Fruit fly (Drosophila melanogaster) whole organism, embryonic: ENCODE measurements around the gene gig.

Experiments used
- C15 ChIP-seq: fragments of 200-800 bp; sonication (Bioruptor generic); IDR thresholded peaks from 3 replicates; pipeline ENCODE4 v1.3.6; 2022; ENCODE audit warnings: missing biosample characterization, missing genetic modification characterization
- CG10462 ChIP-seq: fragments of 200-800 bp; sonication (Bioruptor generic); optimal IDR thresholded peaks from 2 replicates; lab custom pipeline; 2016; ENCODE audit warnings: missing biosample characterization, missing genetic modification characterization
- CG10654 ChIP-seq: fragments of 200-800 bp; sonication (Bioruptor generic); optimal IDR thresholded peaks from 2 replicates; lab custom pipeline; 2016; ENCODE audit warnings: missing biosample characterization, missing genetic modification characterization
- CG12219 ChIP-seq: fragments of 200-800 bp; sonication (Bioruptor generic); optimal IDR thresholded peaks from 3 replicates; lab custom pipeline; 2018; ENCODE audit warnings: missing biosample characterization, mild to moderate bottlenecking, missing genetic modification characterization
- CG12299 ChIP-seq: fragments of 200-800 bp; sonication (Bioruptor generic); optimal IDR thresholded peaks from 2 replicates; lab custom pipeline; 2018; ENCODE audit warnings: missing biosample characterization, mild to moderate bottlenecking, missing genetic modification characterization
- CG13123 ChIP-seq: fragments of 200-800 bp; sonication (Bioruptor generic); optimal IDR thresholded peaks from 2 replicates; lab custom pipeline; 2016; ENCODE audit warnings: missing biosample characterization, missing genetic modification characterization
- CG13624 ChIP-seq: fragments of 200-800 bp; sonication (Bioruptor generic); optimal IDR thresholded peaks from 2 replicates; lab custom pipeline; 2016; ENCODE audit warnings: missing biosample characterization, missing genetic modification characterization
- CG14014 ChIP-seq: fragments of 200-800 bp; sonication (Bioruptor generic); IDR thresholded peaks from 2 replicates; pipeline ENCODE4 v1.3.6; 2022; ENCODE audit warnings: missing biosample characterization, missing genetic modification characterization
- CG14667 ChIP-seq: fragments of 200-800 bp; sonication (Bioruptor generic); IDR thresholded peaks from 2 replicates; pipeline ENCODE4 v1.3.6; 2022; ENCODE audit warnings: missing biosample characterization, missing genetic modification characterization
- CG16815 ChIP-seq: fragments of 200-800 bp; sonication (Bioruptor generic); optimal IDR thresholded peaks from 3 replicates; lab custom pipeline; 2017; ENCODE audit warnings: missing biosample characterization, mild to moderate bottlenecking, missing genetic modification characterization
- CG18619 ChIP-seq: fragments of 200-800 bp; sonication (Bioruptor generic); optimal IDR thresholded peaks from 3 replicates; lab custom pipeline; 2017; ENCODE audit warnings: missing biosample characterization, mild to moderate bottlenecking, missing genetic modification characterization
- CG2889 ChIP-seq: fragments of 200-800 bp; sonication (Bioruptor generic); IDR thresholded peaks from 3 replicates; pipeline ENCODE4 v1.3.6; 2022; ENCODE audit warnings: missing biosample characterization, missing genetic modification characterization
- CG32767 ChIP-seq: fragments of 200-800 bp; sonication (Bioruptor generic); IDR thresholded peaks from 2 replicates; pipeline ENCODE4 v1.3.6; 2022; ENCODE audit warnings: missing biosample characterization, missing genetic modification characterization
- CG3726 ChIP-seq: fragments of 200-800 bp; sonication (Bioruptor generic); IDR thresholded peaks from 3 replicates; pipeline ENCODE4, ENCODE4 v1.3.6; 2022; ENCODE audit warnings: missing biosample characterization, missing genetic modification characterization
- CG7357 ChIP-seq: fragments of 200-800 bp; sonication (Bioruptor generic); IDR thresholded peaks from 3 replicates; pipeline ENCODE4 v1.3.6; 2022; ENCODE audit warnings: missing biosample characterization, missing genetic modification characterization
- CG8944 ChIP-seq: fragments of 200-800 bp; sonication (Bioruptor generic); optimal IDR thresholded peaks from 3 replicates; lab custom pipeline; 2016; ENCODE audit warnings: missing biosample characterization, missing genetic modification characterization
- CG9817 ChIP-seq: fragments of 200-800 bp; sonication (Bioruptor generic); optimal IDR thresholded peaks from 2 replicates; lab custom pipeline; 2018; ENCODE audit warnings: missing biosample characterization, mild to moderate bottlenecking, missing genetic modification characterization, moderate library complexity
- Deaf1 ChIP-seq: fragments of 200-800 bp; optimal IDR thresholded peaks from 3 replicates; lab custom pipeline; 2019; ENCODE audit warnings: missing biosample characterization, mild to moderate bottlenecking, missing genetic modification characterization, moderate library complexity
- E2f1 ChIP-seq: fragments of 200-800 bp; sonication (Bioruptor generic); IDR thresholded peaks from 2 replicates; pipeline ENCODE4 v1.3.6; 2022; ENCODE audit warnings: missing biosample characterization, missing genetic modification characterization
- Fer2 ChIP-seq: fragments of 200-800 bp; sonication (Bioruptor generic); optimal IDR thresholded peaks from 2 replicates; lab custom pipeline; 2018; ENCODE audit warnings: missing biosample characterization, mild to moderate bottlenecking, missing genetic modification characterization, moderate library complexity
- H2.0 ChIP-seq: fragments of 200-800 bp; sonication (Bioruptor generic); IDR thresholded peaks from 2 replicates; pipeline ENCODE4 v1.3.6; 2022; ENCODE audit warnings: missing biosample characterization, missing genetic modification characterization
- Lpt ChIP-seq: fragments of >200 bp; optimal IDR thresholded peaks from 2 replicates; lab custom pipeline; 2018; ENCODE audit warnings: missing biosample characterization, missing genetic modification characterization
- Max ChIP-seq: fragments of 200-800 bp; sonication (Bioruptor generic); optimal IDR thresholded peaks from 2 replicates; lab custom pipeline; 2016; ENCODE audit warnings: missing biosample characterization, mild to moderate bottlenecking, missing genetic modification characterization
- Med ChIP-seq: fragments of 200-800 bp; sonication (Bioruptor generic); peaks from one replicate; lab custom pipeline; 2016; ENCODE audit warnings: missing biosample characterization, missing genetic modification characterization, mild to moderate bottlenecking, inconsistent platforms, moderate library complexity
- Optix ChIP-seq: fragments of 200-800 bp; sonication (Bioruptor generic); IDR thresholded peaks from 3 replicates; pipeline ENCODE4 v1.3.6; 2022; ENCODE audit warnings: missing biosample characterization, missing genetic modification characterization
- Rx ChIP-seq: fragments of 200-800 bp; sonication (Bioruptor generic); IDR thresholded peaks from 2 replicates; pipeline ENCODE4 v1.3.6; 2022; ENCODE audit warnings: missing biosample characterization, missing genetic modification characterization
- Sox102F ChIP-seq: fragments of 200-800 bp; sonication (Bioruptor generic); optimal IDR thresholded peaks from 2 replicates; lab custom pipeline; 2018; ENCODE audit warnings: missing biosample characterization, mild to moderate bottlenecking, missing genetic modification characterization, moderate library complexity
- Usf ChIP-seq: fragments of 200-800 bp; sonication (Bioruptor generic); optimal IDR thresholded peaks from 2 replicates; lab custom pipeline; 2017; ENCODE audit warnings: missing genotype, missing biosample characterization, missing genetic modification characterization
- al ChIP-seq: fragments of 200-800 bp; sonication (Bioruptor generic); IDR thresholded peaks from 2 replicates; pipeline ENCODE4 v1.3.6; 2022; ENCODE audit warnings: missing biosample characterization, missing genetic modification characterization
- ap ChIP-seq: fragments of 200-800 bp; sonication (Bioruptor generic); IDR thresholded peaks from 2 replicates; pipeline ENCODE4 v1.3.6; 2022; ENCODE audit warnings: missing biosample characterization, missing genetic modification characterization
- az2 ChIP-seq: fragments of 200-800 bp; sonication (Bioruptor generic); optimal IDR thresholded peaks from 3 replicates; lab custom pipeline; 2016; ENCODE audit warnings: missing biosample characterization, missing genetic modification characterization
- chm ChIP-seq: fragments of 200-800 bp; sonication (Bioruptor generic); IDR thresholded peaks from 2 replicates; pipeline ENCODE4 v1.3.6; 2022; ENCODE audit warnings: missing biosample characterization, missing genetic modification characterization
- croc ChIP-seq: fragments of 200-800 bp; sonication (Bioruptor generic); conservative IDR thresholded peaks from 3 replicates; pipeline ENCODE4 v1.3.6; 2022; ENCODE audit warnings: missing biosample characterization, missing genetic modification characterization
- crp ChIP-seq, 2 experiments: fragments of 200-800 bp; sonication (Bioruptor generic); optimal IDR thresholded peaks; 2 replicates in 1 of 2; 3 replicates in 1 of 2; lab custom pipeline; 2017; ENCODE audit warnings: missing biosample characterization in 2 of 2, missing genetic modification characterization in 2 of 2, mild to moderate bottlenecking in 1 of 2, moderate library complexity in 1 of 2
- da ChIP-seq: fragments of 200-800 bp; sonication (Bioruptor generic); optimal IDR thresholded peaks from 2 replicates; lab custom pipeline; 2016; ENCODE audit warnings: missing biosample characterization, missing genetic modification characterization
- fd3F ChIP-seq: fragments of 200-800 bp; sonication (Bioruptor generic); optimal IDR thresholded peaks from 2 replicates; lab custom pipeline; 2018; ENCODE audit warnings: missing biosample characterization, mild to moderate bottlenecking, missing genetic modification characterization, moderate library complexity
- grau ChIP-seq: fragments of 200-800 bp; optimal IDR thresholded peaks from 3 replicates; lab custom pipeline; 2019; ENCODE audit warnings: missing biosample characterization, mild to moderate bottlenecking, missing genetic modification characterization, moderate library complexity
- hb ChIP-seq: fragments of 200-800 bp; sonication (Bioruptor generic); IDR thresholded peaks from 3 replicates; pipeline ENCODE4 v1.3.6; 2022; ENCODE audit warnings: missing biosample characterization, missing genetic modification characterization; ENCODE audit not compliant: partially characterized antibody
- hkb ChIP-seq, 2 experiments: fragments of 200-800 bp in 1 of 2; fragments of >200 bp in 1 of 2; sonication (Bioruptor generic) in 1 of 2; IDR thresholded peaks in 1 of 2; optimal IDR thresholded peaks in 1 of 2; 2 replicates each; pipeline versions ENCODE4 v1.3.6 to Lab custom; 2017 to 2022; ENCODE audit warnings: missing biosample characterization in 1 of 2, missing genetic modification characterization in 1 of 2
- ind ChIP-seq: fragments of 200-800 bp; sonication (Bioruptor generic); optimal IDR thresholded peaks from 3 replicates; lab custom pipeline; 2016; ENCODE audit warnings: missing biosample characterization, missing genetic modification characterization
- mam ChIP-seq: fragments of 200-800 bp; sonication (Bioruptor generic); optimal IDR thresholded peaks from 3 replicates; lab custom pipeline; 2016; ENCODE audit warnings: missing biosample characterization, missing genetic modification characterization
- nerfin-2 ChIP-seq: fragments of 200-800 bp; sonication (Bioruptor generic); IDR thresholded peaks from 2 replicates; pipeline ENCODE4 v1.3.6; 2022; ENCODE audit warnings: missing biosample characterization, missing genetic modification characterization; ENCODE audit not compliant: partially characterized antibody
- oc ChIP-seq: fragments of 200-800 bp; sonication (Bioruptor generic); optimal IDR thresholded peaks from 2 replicates; lab custom pipeline; 2018; ENCODE audit warnings: missing biosample characterization, mild to moderate bottlenecking, missing genetic modification characterization, moderate library complexity
- pho ChIP-seq: fragments of 200-800 bp; sonication (Bioruptor generic); optimal IDR thresholded peaks from 2 replicates; lab custom pipeline; 2016; ENCODE audit warnings: missing biosample characterization, missing genetic modification characterization
- sd ChIP-seq: fragments of 200-800 bp; sonication (Bioruptor generic); optimal IDR thresholded peaks from 3 replicates; lab custom pipeline; 2018; ENCODE audit warnings: missing biosample characterization, mild to moderate bottlenecking, missing genetic modification characterization, moderate library complexity
- slbo ChIP-seq: fragments of 200-800 bp; sonication (Bioruptor generic); IDR thresholded peaks from 2 replicates; pipeline ENCODE4 v1.3.6; 2022; ENCODE audit warnings: missing biosample characterization, missing genetic modification characterization
- so ChIP-seq: fragments of 200-800 bp; sonication (Bioruptor generic); IDR thresholded peaks from 3 replicates; pipeline ENCODE4 v1.3.6; 2022; ENCODE audit warnings: missing biosample characterization, missing genetic modification characterization
- tll ChIP-seq, 2 experiments: fragments of 200-800 bp in 1 of 2; fragments of >200 bp in 1 of 2; sonication (Bioruptor generic) in 1 of 2; optimal IDR thresholded peaks; 2 replicates each; lab custom pipeline; 2017 to 2019; ENCODE audit warnings: missing biosample characterization in 2 of 2, missing genetic modification characterization in 2 of 2, mild to moderate bottlenecking in 1 of 2, moderate library complexity in 1 of 2
- zen ChIP-seq: fragments of 200-800 bp; sonication (Bioruptor generic); optimal IDR thresholded peaks from 3 replicates; lab custom pipeline; 2018; ENCODE audit warnings: missing biosample characterization, mild to moderate bottlenecking, missing genetic modification characterization, moderate library complexity

Gene gig

DNA sequence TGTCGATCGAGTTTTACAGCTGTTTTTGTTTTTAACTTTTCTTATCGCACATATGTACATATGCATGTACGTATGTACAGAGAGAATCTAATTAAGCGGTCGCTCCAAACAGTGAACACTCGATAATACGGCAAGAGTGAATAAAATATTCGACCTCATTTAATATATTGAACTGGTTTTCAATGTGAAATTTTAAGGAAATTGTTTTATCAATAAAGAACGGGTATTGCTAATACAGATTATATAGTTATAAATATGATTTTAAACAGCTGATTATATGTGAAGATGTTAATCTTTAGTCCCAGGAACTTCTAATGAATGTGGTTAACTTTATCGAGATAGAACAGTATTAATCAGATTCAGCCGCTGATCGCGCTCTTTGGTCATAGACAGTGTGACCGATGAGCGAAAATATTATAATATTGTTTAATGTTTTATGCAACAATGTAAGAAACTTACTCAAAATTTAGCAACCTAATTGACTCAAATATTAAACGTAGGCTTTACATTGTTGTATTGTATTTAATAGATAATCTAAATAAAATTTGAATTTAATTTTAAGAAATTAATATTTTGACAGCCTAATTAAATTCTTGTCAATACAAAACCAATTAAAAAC is 11.7 kb downstream of the gig start, which contains the start of gene CG7328 (continued):
- TF ChIP-seq crp (GFP tag; optimal IDR thresholded peaks at IDR 0.05; lab: Kevin White, UChicago): peak in 1 of 2 experiments; percentile 56
- TF ChIP-seq CG13123 (GFP tag; lab: Kevin White, UChicago): no peak
- TF ChIP-seq croc: no peak
- TF ChIP-seq E2f1 (GFP tag; lab: Robert Waterston, UW): peak; percentile 27; the same call in 1 of the 2 replicates
- TF ChIP-seq CG7357 (GFP tag; lab: Robert Waterston, UW): peak; percentile 36; the same call in 1 of the 3 replicates
- no peak for TF ChIP-seq Lpt (GFP tag; lab: Kevin White, UChicago)
- peak; percentile 45; the same call in 1 of the 2 replicates for TF ChIP-seq H2.0
- TF ChIP-seq hkb (optimal IDR thresholded peaks at IDR 0.05; lab: Kevin White, UChicago): no peak
- TF ChIP-seq hkb (GFP tag; IDR thresholded peaks at IDR 0.05; lab: Robert Waterston, UW): no peak; the same call in 1 of the 2 replicates
- TF ChIP-seq oc (tag; lab: Kevin White, UChicago): no peak
- no peak for TF ChIP-seq CG3726 (GFP tag; lab: Robert Waterston, UW)
- peak; percentile 50 for TF ChIP-seq mam (GFP tag; lab: Kevin White, UChicago)
- peak; percentile 16 for TF ChIP-seq CG8944
- TF ChIP-seq tll (GFP tag; optimal IDR thresholded peaks at IDR 0.05; lab: Kevin White, UChicago): no peak
- TF ChIP-seq CG2889: no peak
- TF ChIP-seq CG9817 (tag; lab: Kevin White, UChicago): peak; percentile 59
- TF ChIP-seq chm (GFP tag; lab: Robert Waterston, UW): no peak
- TF ChIP-seq CG32767 (GFP tag; lab: Robert Waterston, UW): peak; percentile 39; the same call in 1 of the 2 replicates
- peak; percentile 29 for TF ChIP-seq da
- TF ChIP-seq CG14014: peak; percentile 64; the same call in 1 of the 2 replicates
- TF ChIP-seq C15 (GFP tag; lab: Robert Waterston, UW): 0 out of 3 replicates have a peak, but pooled peaks have one; percentile 14
- peak; percentile 23 for TF ChIP-seq Usf
- no peak for TF ChIP-seq CG13624
- TF ChIP-seq Sox102F: peak; percentile 57
- no peak for TF ChIP-seq zen
- peak; percentile 6 for TF ChIP-seq CG12299 (tag; lab: Kevin White, UChicago)
- TF ChIP-seq so (GFP tag; lab: Robert Waterston, UW): 0 out of 3 replicates have a peak, but pooled peaks have one; percentile 56
- no peak for TF ChIP-seq hb (GFP tag; lab: Robert Waterston, UW)
- peak; percentile 34 for TF ChIP-seq CG16815
- TF ChIP-seq slbo (GFP tag; lab: Robert Waterston, UW): peak; percentile 71
- peak; percentile 71 for TF ChIP-seq fd3F (GFP tag; lab: Kevin White, UChicago)
- TF ChIP-seq ind (GFP tag; lab: Kevin White, UChicago): no peak
- no peak for TF ChIP-seq Deaf1 (tag; lab: Kevin White, UChicago)
- peak; percentile 88 for TF ChIP-seq Med (GFP tag; lab: Kevin White, UChicago)
- no peak for TF ChIP-seq Rx (GFP tag; lab: Robert Waterston, UW)
- peak; percentile 98 for TF ChIP-seq grau (tag; lab: Kevin White, UChicago)
- peak; percentile 8 for TF ChIP-seq CG10654 (GFP tag; lab: Kevin White, UChicago)
- peak; percentile 41 for TF ChIP-seq az2 (GFP tag; lab: Kevin White, UChicago)
- peak; percentile 43 for TF ChIP-seq al
- no peak for TF ChIP-seq Optix (GFP tag; lab: Robert Waterston, UW)
- no peak for TF ChIP-seq nerfin-2 (GFP tag; lab: Robert Waterston, UW)
- TF ChIP-seq sd (tag; lab: Kevin White, UChicago): no peak
- peak; percentile 55 for TF ChIP-seq CG18619
- no peak for TF ChIP-seq ap (GFP tag; lab: Robert Waterston, UW)
- peak; percentile 53 for TF ChIP-seq CG12219 (GFP tag; lab: Kevin White, UChicago)
- no peak for TF ChIP-seq CG10462 (GFP tag; lab: Kevin White, UChicago)
- peak; percentile 52 for TF ChIP-seq pho (GFP tag; lab: Kevin White, UChicago)
- peak; percentile 29 for TF ChIP-seq Fer2
- 0 out of 2 replicates have a peak, but pooled peaks have one; percentile 9 for TF ChIP-seq CG14667 (GFP tag; lab: Robert Waterston, UW)
- TF ChIP-seq Max (GFP tag; lab: Kevin White, UChicago): no peak
